Worm (Caenorhabditis elegans) whole organism, midembryonic: ENCODE results near the gene col-69.

Experiments
- T22C8.4 ChIP-seq: fragments of 200-800 bp; sonication (Bioruptor generic); IDR thresholded peaks from 2 replicates; pipeline ENCODE4 v1.3.6; 2022; ENCODE audit warnings: missing genetic modification characterization, missing compliant biosample characterization
- cog-1 ChIP-seq: sonication (generic microtip); optimal IDR thresholded peaks from 2 replicates; lab custom pipeline; 2016; ENCODE audit warnings: missing genetic modification characterization, missing compliant biosample characterization
- flt-1 ChIP-seq: fragments of 200-800 bp; sonication (Bioruptor generic); IDR thresholded peaks from 2 replicates; pipeline ENCODE4 v1.3.6; 2022; ENCODE audit warnings: missing genetic modification characterization, missing compliant biosample characterization
- klf-2 ChIP-seq: fragments of 200-800 bp; sonication (Bioruptor generic); conservative IDR thresholded peaks from 2 replicates; pipeline ENCODE4 v1.3.6; 2022; ENCODE audit warnings: missing genetic modification reagents, missing genetic modification characterization, missing compliant biosample characterization
- med-1 ChIP-seq: sonication (generic microtip); optimal IDR thresholded peaks from 2 replicates; lab custom pipeline; 2017; ENCODE audit warnings: missing genetic modification characterization, mild to moderate bottlenecking, missing compliant biosample characterization, antibody characterized with exemption, missing genetic modification reagents; ENCODE audit not compliant: insufficient read depth
- ref-1 ChIP-seq: fragments of 200-800 bp; sonication (Bioruptor generic); conservative IDR thresholded peaks from 2 replicates; pipeline ENCODE4 v1.3.6; 2022; ENCODE audit warnings: missing genetic modification reagents, missing genetic modification characterization, missing compliant biosample characterization
- tab-1 ChIP-seq: fragments of 200-800 bp; sonication (Bioruptor generic); IDR thresholded peaks from 2 replicates; pipeline ENCODE4 v1.3.6; 2022; ENCODE audit warnings: missing genetic modification characterization, missing compliant biosample characterization
- ztf-23 ChIP-seq: fragments of 200-800 bp; sonication (Bioruptor generic); IDR thresholded peaks from 2 replicates; pipeline ENCODE4 v1.3.6; 2022; ENCODE audit warnings: missing genetic modification reagents, missing genetic modification characterization, missing compliant biosample characterization
- ztf-29 ChIP-seq: fragments of 200-800 bp; sonication (Bioruptor generic); IDR thresholded peaks from 2 replicates; pipeline ENCODE4 v1.3.6; 2022; ENCODE audit warnings: missing genetic modification reagents, missing genetic modification characterization, missing compliant biosample characterization

DNA sequence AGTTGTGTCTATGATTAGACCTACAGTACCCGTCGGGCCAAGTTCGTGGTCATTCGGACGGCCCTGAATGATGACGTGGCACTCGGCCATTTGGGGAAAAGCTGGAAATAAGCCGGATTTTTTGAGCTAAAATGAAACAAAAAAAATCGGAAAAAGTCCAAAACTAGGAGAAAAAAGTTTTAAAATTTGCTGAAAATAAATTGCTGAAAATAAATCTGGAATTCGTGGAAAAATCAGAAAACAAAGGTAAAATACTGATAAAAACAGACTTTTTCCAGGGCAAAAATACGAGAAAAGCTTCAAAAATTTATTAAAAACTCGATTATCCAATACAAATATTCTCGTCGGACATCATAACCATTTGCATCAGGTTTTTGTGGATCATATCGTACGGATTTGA is 22.0 kb downstream of the col-69 start, which contains the start of gene B0432.9:
- TF ChIP-seq flt-1 (no peak), ztf-23 (GFP tag; lab: Robert Waterston, UW) (no peak), ztf-29 (GFP tag; lab: Robert Waterston, UW) (no peak), tab-1 (GFP tag; lab: Robert Waterston, UW) (no peak), klf-2 (no peak), T22C8.4 (no peak), ref-1 (GFP tag; lab: Robert Waterston, UW) (no peak), med-1 (GFP tag; lab: Kevin White, UChicago) (no peak), cog-1 (no peak)
